Worm (Caenorhabditis elegans): ENCODE results near the gene F52E1.3.

DNA sequence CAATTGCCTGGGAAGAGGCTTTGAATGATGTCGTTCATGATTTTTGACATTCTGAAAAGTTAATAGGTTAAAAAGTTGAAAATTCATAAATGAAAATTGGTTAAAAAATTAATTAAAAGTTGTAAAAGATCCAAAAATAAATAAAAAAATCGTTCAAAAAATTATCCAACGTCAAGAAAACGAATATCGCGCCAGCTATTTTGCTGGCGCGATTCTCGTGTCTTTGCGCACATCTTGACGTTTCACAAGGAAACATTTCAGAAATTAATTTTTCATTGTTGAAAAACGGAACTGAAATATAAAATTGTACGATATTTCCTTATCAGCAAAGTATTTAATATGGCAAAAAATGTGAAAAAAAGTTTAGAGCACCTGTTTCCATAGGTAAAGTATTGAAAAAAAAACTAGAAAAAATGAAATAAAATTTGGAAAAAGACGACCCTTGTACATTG, 35.5 kb upstream of the F52E1.3 start, which contains the start of gene mpdu-1:
- TF ChIP-seq Y56A3A.18 (GFP tag; IDR thresholded peaks at IDR 0.05) (no peak), unc-62 (GFP tag; optimal IDR thresholded peaks at IDR 0.05) (no peak), hmg-20 (GFP tag; IDR thresholded peaks at IDR 0.05) (no peak), mcd-1 (GFP tag; IDR thresholded peaks at IDR 0.05) (no peak; the same call in 1 of the 2 replicates)
